Fruit fly (Drosophila melanogaster) whole organism, embryonic: Measurements from ENCODE around the gene c12.1.

Experiments used
- BEAF-32 ChIP-seq: fragments of 200-800 bp; sonication (Bioruptor generic); optimal IDR thresholded peaks from 3 replicates; lab custom pipeline; 2017; ENCODE audit warnings: missing biosample characterization, missing genetic modification characterization, mild to moderate bottlenecking, moderate library complexity, missing genetic modification reagents
- Bteb2 ChIP-seq: fragments of 200-800 bp; sonication (Bioruptor generic); optimal IDR thresholded peaks from 2 replicates; lab custom pipeline; 2016; ENCODE audit warnings: missing biosample characterization, missing genetic modification characterization
- CG10267 ChIP-seq: fragments of 200-800 bp; sonication (Bioruptor generic); optimal IDR thresholded peaks from 2 replicates; lab custom pipeline; 2018; ENCODE audit warnings: missing biosample characterization, mild to moderate bottlenecking, missing genetic modification characterization, moderate library complexity
- CG12659 ChIP-seq: fragments of 200-800 bp; sonication (Bioruptor generic); optimal IDR thresholded peaks from 3 replicates; lab custom pipeline; 2017; ENCODE audit warnings: mild to moderate bottlenecking, missing biosample characterization, missing genetic modification reagents, missing genetic modification characterization
- CG13624 ChIP-seq: fragments of 200-800 bp; sonication (Bioruptor generic); optimal IDR thresholded peaks from 2 replicates; lab custom pipeline; 2016; ENCODE audit warnings: missing biosample characterization, missing genetic modification characterization
- CG13775 ChIP-seq: fragments of 200-800 bp; sonication (Bioruptor generic); optimal IDR thresholded peaks from 3 replicates; lab custom pipeline; 2017; ENCODE audit warnings: missing biosample characterization, mild to moderate bottlenecking, missing genetic modification characterization
- CG14965 ChIP-seq: fragments of 200-800 bp; sonication (Bioruptor generic); optimal IDR thresholded peaks from 2 replicates; lab custom pipeline; 2016; ENCODE audit warnings: missing biosample characterization, missing genetic modification characterization, borderline replicate concordance
- CG15514 ChIP-seq: fragments of 200-800 bp; sonication (Bioruptor generic); optimal IDR thresholded peaks from 3 replicates; lab custom pipeline; 2017; ENCODE audit warnings: missing biosample characterization, missing genetic modification characterization, mild to moderate bottlenecking, moderate library complexity, missing genetic modification reagents
- CG17186 ChIP-seq: fragments of 200-800 bp; sonication (Bioruptor generic); optimal IDR thresholded peaks from 3 replicates; lab custom pipeline; 2017; ENCODE audit warnings: missing biosample characterization, missing genetic modification reagents, missing genetic modification characterization
- CG17829 ChIP-seq: fragments of 200-800 bp; optimal IDR thresholded peaks from 2 replicates; lab custom pipeline; 2019; ENCODE audit warnings: missing biosample characterization, mild to moderate bottlenecking, missing genetic modification characterization, moderate library complexity
- CG18599 ChIP-seq: fragments of 200-800 bp; sonication (Bioruptor generic); optimal IDR thresholded peaks from 3 replicates; lab custom pipeline; 2017; ENCODE audit warnings: missing biosample characterization, missing genetic modification characterization, mild to moderate bottlenecking, moderate library complexity, missing genetic modification reagents
- CG31224 ChIP-seq: fragments of 200-800 bp; sonication (Bioruptor generic); IDR thresholded peaks from 2 replicates; pipeline ENCODE4 v1.3.6; 2022; ENCODE audit warnings: missing biosample characterization, missing genetic modification characterization
- CG3163 ChIP-seq: fragments of 200-800 bp; sonication (Bioruptor generic); optimal IDR thresholded peaks from 3 replicates; lab custom pipeline; 2016; ENCODE audit warnings: missing biosample characterization, missing genetic modification characterization
- CG3995 ChIP-seq: fragments of 200-800 bp; sonication (Bioruptor generic); optimal IDR thresholded peaks from 3 replicates; lab custom pipeline; 2016; ENCODE audit warnings: missing biosample characterization, missing genetic modification characterization
- CG7928 ChIP-seq: fragments of 200-800 bp; sonication (Bioruptor generic); optimal IDR thresholded peaks from 2 replicates; lab custom pipeline; 2017; ENCODE audit warnings: missing biosample characterization, mild to moderate bottlenecking, missing genetic modification characterization
- CG8281 ChIP-seq: fragments of 200-800 bp; sonication (Bioruptor generic); optimal IDR thresholded peaks from 2 replicates; lab custom pipeline; 2018; ENCODE audit warnings: missing biosample characterization, mild to moderate bottlenecking, missing genetic modification characterization, moderate library complexity
- CG9215 ChIP-seq: fragments of 200-800 bp; sonication (Bioruptor generic); IDR thresholded peaks from 2 replicates; pipeline ENCODE4 v1.3.6; 2022; ENCODE audit warnings: missing biosample characterization, missing genetic modification characterization
- CHES-1-like ChIP-seq: fragments of 200-800 bp; sonication (Bioruptor generic); optimal IDR thresholded peaks from 2 replicates; lab custom pipeline; 2016; ENCODE audit warnings: missing biosample characterization, missing genetic modification characterization
- Dek ChIP-seq: fragments of 200-800 bp; sonication (Bioruptor generic); optimal IDR thresholded peaks from 3 replicates; lab custom pipeline; 2019; ENCODE audit warnings: missing biosample characterization, mild to moderate bottlenecking, missing genetic modification characterization, moderate library complexity
- Dll ChIP-seq: fragments of 200-800 bp; sonication (Bioruptor generic); IDR thresholded peaks from 4 replicates; pipeline ENCODE4 v1.3.6; 2022; ENCODE audit warnings: missing biosample characterization, missing genetic modification characterization; ENCODE audit not compliant: partially characterized antibody
- Doc3 ChIP-seq: fragments of 200-800 bp; sonication (Bioruptor generic); IDR thresholded peaks from 3 replicates; pipeline ENCODE4 v1.3.6; 2022; ENCODE audit warnings: missing biosample characterization, missing genetic modification characterization; ENCODE audit not compliant: partially characterized antibody
- Ets97D ChIP-seq: fragments of 200-800 bp; sonication (Bioruptor generic); optimal IDR thresholded peaks from 3 replicates; lab custom pipeline; 2016; ENCODE audit warnings: missing biosample characterization, missing genetic modification characterization
- HLH4C ChIP-seq: fragments of 200-800 bp; sonication (Bioruptor generic); IDR thresholded peaks from 3 replicates; pipeline ENCODE4 v1.3.6; 2022; ENCODE audit warnings: missing biosample characterization, missing genetic modification characterization; ENCODE audit not compliant: partially characterized antibody
- HmgD ChIP-seq: fragments of 200-800 bp; sonication (Bioruptor generic); optimal IDR thresholded peaks from 3 replicates; lab custom pipeline; 2016; ENCODE audit warnings: missing biosample characterization, missing genetic modification characterization
- Lhr ChIP-seq: fragments of 200-800 bp; sonication (Bioruptor generic); optimal IDR thresholded peaks from 3 replicates; lab custom pipeline; 2017; ENCODE audit warnings: mild to moderate bottlenecking, missing biosample characterization, missing genetic modification reagents, missing genetic modification characterization
- MESR4 ChIP-seq: fragments of 200-800 bp; sonication (Bioruptor generic); optimal IDR thresholded peaks from 2 replicates; lab custom pipeline; 2018; ENCODE audit warnings: missing biosample characterization, mild to moderate bottlenecking, missing genetic modification characterization, moderate library complexity
- Pdp1 ChIP-seq, 2 experiments: fragments of 200-800 bp; sonication (Bioruptor generic); optimal IDR thresholded peaks; 3 replicates each; lab custom pipeline; 2016; ENCODE audit warnings: missing biosample characterization in 2 of 2, missing genetic modification characterization in 2 of 2, mild to moderate bottlenecking in 1 of 2, moderate library complexity in 1 of 2
- bbx ChIP-seq: fragments of 200-800 bp; sonication (Bioruptor generic); IDR thresholded peaks from 2 replicates; pipeline ENCODE4 v1.3.6; 2022; ENCODE audit warnings: missing biosample characterization, missing genetic modification characterization; ENCODE audit not compliant: partially characterized antibody
- dm ChIP-seq: fragments of 200-800 bp; sonication (Bioruptor generic); optimal IDR thresholded peaks from 3 replicates; lab custom pipeline; 2016; ENCODE audit warnings: missing biosample characterization, missing genetic modification characterization
- ftz-f1 ChIP-seq: fragments of 200-800 bp; sonication (Bioruptor generic); optimal IDR thresholded peaks from 2 replicates; lab custom pipeline; 2016; ENCODE audit warnings: missing biosample characterization, missing genetic modification characterization
- gfzf ChIP-seq: fragments of 200-800 bp; sonication (Bioruptor generic); optimal IDR thresholded peaks from 2 replicates; lab custom pipeline; 2016; ENCODE audit warnings: missing biosample characterization, mild to moderate bottlenecking, missing genetic modification characterization, moderate library complexity
- gro ChIP-seq: fragments of 200-800 bp; sonication (Bioruptor generic); optimal IDR thresholded peaks from 2 replicates; lab custom pipeline; 2016; ENCODE audit warnings: missing biosample characterization, missing genetic modification characterization
- her ChIP-seq: fragments of 200-800 bp; sonication (Bioruptor generic); optimal IDR thresholded peaks from 2 replicates; lab custom pipeline; 2016; ENCODE audit warnings: missing biosample characterization, missing genetic modification characterization
- hkb ChIP-seq, 2 experiments: fragments of 200-800 bp in 1 of 2; fragments of >200 bp in 1 of 2; sonication (Bioruptor generic) in 1 of 2; IDR thresholded peaks in 1 of 2; optimal IDR thresholded peaks in 1 of 2; 2 replicates each; pipeline versions ENCODE4 v1.3.6 to Lab custom; 2017 to 2022; ENCODE audit warnings: missing biosample characterization in 1 of 2, missing genetic modification characterization in 1 of 2
- insv ChIP-seq, 2 experiments: fragments of 200-800 bp; sonication (Bioruptor generic); optimal IDR thresholded peaks; 3 replicates each; lab custom pipeline; 2016 to 2018; ENCODE audit warnings: missing biosample characterization in 2 of 2, missing genetic modification characterization in 2 of 2
- jumu ChIP-seq: fragments of 200-800 bp; sonication (Bioruptor generic); optimal IDR thresholded peaks from 3 replicates; lab custom pipeline; 2016; ENCODE audit warnings: missing biosample characterization, missing genetic modification characterization
- lab ChIP-seq: fragments of 200-800 bp; sonication (Bioruptor generic); optimal IDR thresholded peaks from 3 replicates; lab custom pipeline; 2017; ENCODE audit warnings: missing biosample characterization, missing genetic modification characterization, mild to moderate bottlenecking, moderate library complexity, missing genetic modification reagents
- mam ChIP-seq: fragments of 200-800 bp; sonication (Bioruptor generic); optimal IDR thresholded peaks from 3 replicates; lab custom pipeline; 2016; ENCODE audit warnings: missing biosample characterization, missing genetic modification characterization
- nerfin-1 ChIP-seq: fragments of 200-800 bp; sonication (Bioruptor generic); optimal IDR thresholded peaks from 3 replicates; lab custom pipeline; 2019; ENCODE audit warnings: missing biosample characterization, mild to moderate bottlenecking, missing genetic modification characterization, moderate library complexity
- pb ChIP-seq: fragments of 200-800 bp; sonication (Bioruptor generic); optimal IDR thresholded peaks from 3 replicates; lab custom pipeline; 2016; ENCODE audit warnings: missing biosample characterization, missing genetic modification characterization
- row ChIP-seq: fragments of 200-800 bp; sonication (Bioruptor generic); IDR thresholded peaks from 3 replicates; pipeline ENCODE4 v1.3.6; 2022; ENCODE audit warnings: missing biosample characterization, missing genetic modification characterization
- sens ChIP-seq: fragments of 200-800 bp; sonication (Bioruptor generic); peaks from one replicate; lab custom pipeline; 2016; ENCODE audit warnings: missing biosample characterization, missing genetic modification characterization
- ssp ChIP-seq: fragments of 200-800 bp; sonication (Bioruptor generic); IDR thresholded peaks from 2 replicates; pipeline ENCODE4 v1.3.6; 2022; ENCODE audit warnings: missing biosample characterization, missing genetic modification characterization
- stwl ChIP-seq: fragments of 200-800 bp; sonication (Bioruptor generic); optimal IDR thresholded peaks from 3 replicates; lab custom pipeline; 2018; ENCODE audit warnings: missing biosample characterization, mild to moderate bottlenecking, missing genetic modification characterization, moderate library complexity
- trem ChIP-seq: fragments of 200-800 bp; optimal IDR thresholded peaks from 3 replicates; lab custom pipeline; 2019; ENCODE audit warnings: missing biosample characterization, mild to moderate bottlenecking, missing genetic modification characterization, moderate library complexity
- unc-4 ChIP-seq: fragments of 200-800 bp; sonication (Bioruptor generic); IDR thresholded peaks from 2 replicates; pipeline ENCODE4 v1.3.6; 2022; ENCODE audit warnings: missing biosample characterization, missing genetic modification characterization; ENCODE audit not compliant: partially characterized antibody
- vfl ChIP-seq: fragments of 200-800 bp; sonication (Bioruptor generic); optimal IDR thresholded peaks from 2 replicates; lab custom pipeline; 2016; ENCODE audit warnings: missing biosample characterization, missing genetic modification characterization
- zen ChIP-seq: fragments of 200-800 bp; sonication (Bioruptor generic); optimal IDR thresholded peaks from 3 replicates; lab custom pipeline; 2018; ENCODE audit warnings: missing biosample characterization, mild to moderate bottlenecking, missing genetic modification characterization, moderate library complexity

The c12.1 gene

DNA sequence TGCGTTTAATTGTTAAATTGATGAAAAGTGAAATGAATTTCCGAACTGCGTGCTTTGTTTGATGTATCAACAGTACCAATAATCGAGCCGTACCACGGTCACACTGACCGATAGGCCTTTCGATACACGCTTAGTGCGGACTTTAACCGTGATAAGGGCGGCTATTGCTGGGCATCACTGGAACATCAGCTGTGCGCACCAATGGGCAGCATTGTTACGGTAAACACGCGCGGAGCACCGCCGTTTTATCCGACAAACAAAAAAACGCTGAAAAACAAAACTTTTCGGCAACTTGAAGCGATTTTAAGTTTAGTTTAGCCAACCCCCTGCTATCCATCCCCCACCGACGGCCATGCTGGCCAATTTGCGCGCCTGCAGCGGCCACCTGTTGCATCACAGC lies at the start of gene c12.1, which contains the start of gene c12.2:
Gene c12.1 (minus strand): TSS at position 84 of the 400 bp plus-strand sequence.
Gene c12.2 (plus strand): TSS at position 220 of the 400 bp plus-strand sequence.
- TF ChIP-seq CG3163 (GFP tag; lab: Kevin White, UChicago), result peak; percentile 27
- TF ChIP-seq gro (GFP tag; lab: Kevin White, UChicago), result peak; percentile 17
- no peak for TF ChIP-seq Bteb2
- TF ChIP-seq CG13775 (GFP tag; lab: Kevin White, UChicago), result no peak
- peak; percentile 88 for TF ChIP-seq dm (GFP tag; lab: Kevin White, UChicago)
- TF ChIP-seq Dek (tag; lab: Kevin White, UChicago), result no peak
- TF ChIP-seq unc-4 (GFP tag; lab: Robert Waterston, UW), result peak; percentile 64
- peak; percentile 66 for TF ChIP-seq Ets97D (GFP tag; lab: Kevin White, UChicago)
- TF ChIP-seq her (GFP tag; lab: Kevin White, UChicago), result peak; percentile 37
- peak; percentile 51 for TF ChIP-seq jumu (GFP tag; lab: Kevin White, UChicago)
- peak; percentile 41; the same call in 1 of the 3 replicates for TF ChIP-seq HLH4C (GFP tag; lab: Robert Waterston, UW)
- no peak for TF ChIP-seq lab (GFP tag; lab: Kevin White, UChicago)
- TF ChIP-seq CG18599 (GFP tag; lab: Kevin White, UChicago), result no peak
- TF ChIP-seq bbx, result peak; percentile 64
- 0 out of 3 replicates have a peak, but pooled peaks have one; percentile 24 for TF ChIP-seq row
- TF ChIP-seq ssp (GFP tag; lab: Robert Waterston, UW), result 0 out of 2 replicates have a peak, but pooled peaks have one; percentile 18
- TF ChIP-seq CG17186 (GFP tag; lab: Kevin White, UChicago), result peak; percentile 87
- TF ChIP-seq nerfin-1, result peak; percentile 29
- TF ChIP-seq CG12659, result peak; percentile 43
- TF ChIP-seq Doc3, result no peak
- peak; percentile 67 for TF ChIP-seq BEAF-32
- TF ChIP-seq CG10267 (tag; lab: Kevin White, UChicago), result peak; percentile 44
- TF ChIP-seq Dll (GFP tag; lab: Robert Waterston, UW), result peak; percentile 57; the same call in 3 of the 4 replicates
- peak; percentile 75 for TF ChIP-seq gfzf (GFP tag; lab: Kevin White, UChicago)
- TF ChIP-seq vfl, result no peak
- peak; percentile 74 for TF ChIP-seq trem (tag; lab: Kevin White, UChicago)
- no peak for TF ChIP-seq CG9215 (GFP tag; lab: Robert Waterston, UW)
- TF ChIP-seq hkb (optimal IDR thresholded peaks at IDR 0.05; lab: Kevin White, UChicago), result peak; percentile 32
- TF ChIP-seq hkb (GFP tag; IDR thresholded peaks at IDR 0.05; lab: Robert Waterston, UW), result no peak
- peak; percentile 56 for TF ChIP-seq sens (GFP tag; lab: Kevin White, UChicago)
- peak; percentile 75 for TF ChIP-seq CG15514 (GFP tag; lab: Kevin White, UChicago)
- no peak for TF ChIP-seq CG14965 (GFP tag; lab: Kevin White, UChicago)
- TF ChIP-seq stwl (tag; lab: Kevin White, UChicago), result peak; percentile 74
- TF ChIP-seq CG31224, result no peak
- TF ChIP-seq CG8281, result no peak
- TF ChIP-seq mam (GFP tag; lab: Kevin White, UChicago), result no peak
- TF ChIP-seq pb, result no peak
- peak; percentile 34 for TF ChIP-seq Lhr (GFP tag; lab: Kevin White, UChicago)
- peak in 1 of 2 experiments; percentile 36 for TF ChIP-seq Pdp1 (GFP tag; optimal IDR thresholded peaks at IDR 0.05; lab: Kevin White, UChicago)
- TF ChIP-seq CHES-1-like (GFP tag; lab: Kevin White, UChicago), result peak; percentile 80
- TF ChIP-seq insv (GFP tag; optimal IDR thresholded peaks at IDR 0.05; lab: Kevin White, UChicago), result peak in 1 of 2 experiments; percentile 51
- TF ChIP-seq MESR4 (GFP tag; lab: Kevin White, UChicago), result peak; percentile 86
- TF ChIP-seq CG13624 (GFP tag; lab: Kevin White, UChicago), result peak; percentile 76
- TF ChIP-seq CG3995 (GFP tag; lab: Kevin White, UChicago), result peak; percentile 6
- TF ChIP-seq CG17829, result peak; percentile 50
- TF ChIP-seq HmgD, result peak; percentile 68
- TF ChIP-seq CG7928 (GFP tag; lab: Kevin White, UChicago), result peak; percentile 1
- peak; percentile 18 for TF ChIP-seq zen (tag; lab: Kevin White, UChicago)
- no peak for TF ChIP-seq ftz-f1 (GFP tag; lab: Kevin White, UChicago)
